Fruit fly (Drosophila melanogaster): ENCODE measurements around the gene CG7573.
A peak's percentile ranks its signal among the peaks of the same experiment; 100 is the strongest.

Gene CG7573

dm6 chr3L:11320124-11320523 is 8.6 kb downstream of the CG7573 start:
- TF ChIP-seq CG34367 (tag; optimal IDR thresholded peaks at IDR 0.05) (no peak), CG17806 (tag; optimal IDR thresholded peaks at IDR 0.05) (no peak)

- TF ChIP-seq CG13204 (GFP tag; optimal IDR thresholded peaks at IDR 0.05) (no peak), CG12605 (GFP tag; IDR thresholded peaks at IDR 0.05) (no peak), CG14655 (GFP tag; optimal IDR thresholded peaks at IDR 0.05) (no peak), fd96Ca (GFP tag; IDR thresholded peaks at IDR 0.05) (no peak), Pif1A (GFP tag; optimal IDR thresholded peaks at IDR 0.05) (no peak), Snoo (tag; optimal IDR thresholded peaks at IDR 0.05) (no peak), CG9948 (tag; optimal IDR thresholded peaks at IDR 0.05) (no peak), Ets98B (GFP tag; IDR thresholded peaks at IDR 0.05) (no peak), CG32121 (GFP tag; IDR thresholded peaks at IDR 0.05) (no peak), CG34367 (tag; optimal IDR thresholded peaks at IDR 0.05) (no peak), Pif1B (GFP tag; optimal IDR thresholded peaks at IDR 0.05) (no peak), CG8301 (tag; optimal IDR thresholded peaks at IDR 0.05) (no peak), CG10348 (GFP tag; IDR thresholded peaks at IDR 0.05) (no peak), CG4496 (GFP tag; IDR thresholded peaks at IDR 0.05) (no peak), CG17806 (tag; optimal IDR thresholded peaks at IDR 0.05) (no peak), EcR (GFP tag; optimal IDR thresholded peaks at IDR 0.05) (no peak), D1 (tag; optimal IDR thresholded peaks at IDR 0.05) (no peak)
Observed at dm6 chr3L:11321619-11322018, 10.1 kb downstream of the CG7573 start, which contains the start of gene CG6168. CG6168 (minus strand) TSS chr3L:11321719.

DNA sequence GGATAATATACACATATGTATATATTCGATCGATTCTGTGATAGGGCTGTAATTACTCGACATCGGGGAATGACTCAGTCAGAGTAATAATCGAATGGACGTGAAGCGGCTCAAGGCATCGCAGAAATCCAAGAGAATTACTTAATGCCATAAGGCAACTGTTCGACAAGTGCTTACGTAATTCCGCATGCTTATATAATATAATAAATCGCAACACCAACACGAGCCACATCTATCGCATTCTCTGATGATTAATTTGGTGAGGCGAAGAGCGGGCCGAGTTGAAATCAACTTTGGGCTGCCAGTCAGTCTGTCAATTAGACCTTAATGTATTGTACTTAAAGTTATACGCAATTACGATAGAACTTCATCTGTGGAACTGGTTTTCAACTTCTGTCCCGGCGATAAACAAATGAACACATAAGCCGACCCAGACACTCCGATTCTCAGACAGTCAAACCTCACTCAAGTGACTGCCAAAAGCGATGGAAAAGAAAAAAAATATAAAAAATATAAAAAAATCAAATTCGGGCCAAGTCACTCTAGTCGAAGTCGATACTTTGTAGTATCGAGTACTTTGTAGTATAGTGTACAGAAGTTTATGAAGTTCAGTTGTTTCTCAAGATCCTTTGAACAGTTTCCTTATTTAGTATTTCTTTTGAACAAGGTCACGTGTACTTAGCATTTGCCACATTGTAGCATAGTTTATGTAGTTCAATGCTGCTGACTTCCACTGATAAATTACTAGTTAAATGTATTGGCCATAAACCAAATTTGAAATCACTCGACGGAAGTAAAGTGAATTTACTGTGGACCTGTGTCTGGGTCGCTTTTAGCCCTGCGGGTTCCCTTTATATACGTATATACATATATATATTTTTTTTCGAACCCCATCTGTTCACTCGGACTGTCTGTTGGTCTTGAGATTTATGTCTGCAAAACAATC is 10.9 kb downstream of the CG7573 start:
- peak; percentile 43 for TF ChIP-seq CG9948 (tag; optimal IDR thresholded peaks at IDR 0.05)
- peak; percentile 42 for TF ChIP-seq CG17806 (tag; optimal IDR thresholded peaks at IDR 0.05)
- no peak for TF ChIP-seq Ets98B (GFP tag; IDR thresholded peaks at IDR 0.05)
- TF ChIP-seq Pif1A (GFP tag; optimal IDR thresholded peaks at IDR 0.05): peak; percentile 36
- peak; percentile 23 for TF ChIP-seq Pif1B (GFP tag; optimal IDR thresholded peaks at IDR 0.05)
- no peak for TF ChIP-seq CG13204 (GFP tag; optimal IDR thresholded peaks at IDR 0.05)
- TF ChIP-seq CG15710 (tag; optimal IDR thresholded peaks at IDR 0.05): peak; percentile 59
- TF ChIP-seq D1 (tag; optimal IDR thresholded peaks at IDR 0.05): no peak
- no peak for TF ChIP-seq EcR (GFP tag; optimal IDR thresholded peaks at IDR 0.05)
- peak; percentile 50 for TF ChIP-seq Snoo (tag; optimal IDR thresholded peaks at IDR 0.05)
- TF ChIP-seq CG8159 (tag; optimal IDR thresholded peaks at IDR 0.05): peak; percentile 59
- TF ChIP-seq fd96Ca (GFP tag; IDR thresholded peaks at IDR 0.05): no peak
- peak; percentile 37 for TF ChIP-seq CG14655 (GFP tag; optimal IDR thresholded peaks at IDR 0.05)

DNA sequence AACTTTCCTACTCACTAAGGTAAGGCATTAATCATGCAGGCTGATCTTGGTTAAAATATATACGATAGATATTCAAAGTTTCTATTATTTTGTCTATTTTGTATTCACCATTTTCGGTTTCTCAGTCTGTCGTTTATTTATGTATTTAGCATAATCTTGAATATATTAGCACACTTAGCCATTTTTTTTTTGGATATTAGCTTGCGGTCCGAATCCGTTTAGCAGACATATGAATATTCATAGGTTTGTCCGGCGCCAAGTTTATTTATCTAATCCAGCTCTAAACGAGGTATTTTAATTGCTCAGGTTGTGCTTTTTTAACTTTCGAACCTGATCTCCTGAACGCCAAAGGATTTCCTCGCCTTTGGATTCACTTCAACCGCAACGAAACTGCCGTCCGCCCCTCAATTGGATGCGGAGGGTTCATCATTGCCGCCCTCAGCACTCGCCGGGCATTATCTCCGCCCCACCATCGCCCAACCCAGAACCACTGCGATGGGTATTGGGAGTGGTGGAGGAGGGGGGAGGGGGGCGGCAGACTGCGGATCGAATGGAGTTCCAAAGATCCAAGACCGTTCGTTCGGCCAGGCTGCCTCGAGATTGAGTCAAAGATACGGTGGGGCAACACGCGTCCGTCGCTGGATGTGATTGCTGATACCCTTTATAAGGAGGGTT is 11.8 kb downstream of the CG7573 start:
- TF ChIP-seq fd96Ca (GFP tag; IDR thresholded peaks at IDR 0.05): peak; percentile 69; the same call in 1 of the 3 replicates
- no peak for TF ChIP-seq Snoo (tag; optimal IDR thresholded peaks at IDR 0.05)
- TF ChIP-seq CG13204 (GFP tag; optimal IDR thresholded peaks at IDR 0.05): peak; percentile 82
- peak; percentile 16; the same call in 1 of the 2 replicates for TF ChIP-seq Ets98B (GFP tag; IDR thresholded peaks at IDR 0.05)
- TF ChIP-seq Pif1A (GFP tag; optimal IDR thresholded peaks at IDR 0.05): no peak
- TF ChIP-seq CG12605 (GFP tag; IDR thresholded peaks at IDR 0.05): peak; percentile 54; the same call in 1 of the 2 replicates
- peak; percentile 33 for TF ChIP-seq CG8159 (tag; optimal IDR thresholded peaks at IDR 0.05)
- peak; percentile 19 for TF ChIP-seq EcR (GFP tag; optimal IDR thresholded peaks at IDR 0.05)
- TF ChIP-seq Pif1B (GFP tag; optimal IDR thresholded peaks at IDR 0.05): no peak
- TF ChIP-seq rn (GFP tag; IDR thresholded peaks at IDR 0.05): no peak
- peak; percentile 50 for TF ChIP-seq CG32121 (GFP tag; IDR thresholded peaks at IDR 0.05)
- TF ChIP-seq D1 (tag; optimal IDR thresholded peaks at IDR 0.05): no peak
- no peak for TF ChIP-seq CG8301 (tag; optimal IDR thresholded peaks at IDR 0.05)
- no peak for TF ChIP-seq CG17806 (tag; optimal IDR thresholded peaks at IDR 0.05)
- no peak for TF ChIP-seq CG15710 (tag; optimal IDR thresholded peaks at IDR 0.05)
- TF ChIP-seq CG10348 (GFP tag; IDR thresholded peaks at IDR 0.05): no peak
- TF ChIP-seq CG9948 (tag; optimal IDR thresholded peaks at IDR 0.05): no peak
- TF ChIP-seq CG4496 (GFP tag; IDR thresholded peaks at IDR 0.05): peak; percentile 82
- TF ChIP-seq gl (tag; optimal IDR thresholded peaks at IDR 0.05): peak; percentile 73
- TF ChIP-seq CG34367 (tag; optimal IDR thresholded peaks at IDR 0.05): no peak
- peak; percentile 30 for TF ChIP-seq CG14655 (GFP tag; optimal IDR thresholded peaks at IDR 0.05)

DNA sequence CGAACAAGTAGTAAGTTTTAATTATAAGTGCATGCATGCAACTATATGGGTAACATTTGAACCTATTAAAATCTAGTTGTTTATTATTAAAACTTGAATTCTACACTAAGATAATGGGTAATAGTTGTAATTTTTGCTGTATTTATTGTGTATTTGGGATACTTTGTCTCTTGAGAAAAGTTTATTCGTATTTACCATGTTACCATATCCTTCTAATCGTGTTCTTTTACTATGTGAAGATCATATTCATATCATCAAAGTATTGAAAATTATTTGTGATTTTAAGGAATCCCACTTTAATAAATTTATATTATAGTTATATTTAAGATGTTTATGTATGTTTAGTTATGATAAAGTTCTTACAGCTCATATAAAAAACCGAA is 12.3 kb downstream of the CG7573 start:
- TF ChIP-seq CG14655 (GFP tag; optimal IDR thresholded peaks at IDR 0.05) (no peak), CG10348 (GFP tag; IDR thresholded peaks at IDR 0.05) (no peak), Snoo (tag; optimal IDR thresholded peaks at IDR 0.05) (no peak), CG13204 (GFP tag; optimal IDR thresholded peaks at IDR 0.05) (no peak), Pif1B (GFP tag; optimal IDR thresholded peaks at IDR 0.05) (no peak), CG34367 (tag; optimal IDR thresholded peaks at IDR 0.05) (no peak), CG8159 (tag; optimal IDR thresholded peaks at IDR 0.05) (no peak), CG17806 (tag; optimal IDR thresholded peaks at IDR 0.05) (no peak), D1 (tag; optimal IDR thresholded peaks at IDR 0.05) (no peak), fd96Ca (GFP tag; IDR thresholded peaks at IDR 0.05) (no peak), rn (GFP tag; IDR thresholded peaks at IDR 0.05) (no peak), CG8301 (tag; optimal IDR thresholded peaks at IDR 0.05) (no peak), CG4496 (GFP tag; IDR thresholded peaks at IDR 0.05) (no peak), EcR (GFP tag; optimal IDR thresholded peaks at IDR 0.05) (no peak), CG15710 (tag; optimal IDR thresholded peaks at IDR 0.05) (no peak), Ets98B (GFP tag; IDR thresholded peaks at IDR 0.05) (no peak), CG9948 (tag; optimal IDR thresholded peaks at IDR 0.05) (no peak)
